Fruit fly (Drosophila melanogaster): ENCODE data around the gene Cp15.
A peak's percentile ranks its signal among the peaks of the same experiment; 100 is the strongest.

Cp15 gene

DNA sequence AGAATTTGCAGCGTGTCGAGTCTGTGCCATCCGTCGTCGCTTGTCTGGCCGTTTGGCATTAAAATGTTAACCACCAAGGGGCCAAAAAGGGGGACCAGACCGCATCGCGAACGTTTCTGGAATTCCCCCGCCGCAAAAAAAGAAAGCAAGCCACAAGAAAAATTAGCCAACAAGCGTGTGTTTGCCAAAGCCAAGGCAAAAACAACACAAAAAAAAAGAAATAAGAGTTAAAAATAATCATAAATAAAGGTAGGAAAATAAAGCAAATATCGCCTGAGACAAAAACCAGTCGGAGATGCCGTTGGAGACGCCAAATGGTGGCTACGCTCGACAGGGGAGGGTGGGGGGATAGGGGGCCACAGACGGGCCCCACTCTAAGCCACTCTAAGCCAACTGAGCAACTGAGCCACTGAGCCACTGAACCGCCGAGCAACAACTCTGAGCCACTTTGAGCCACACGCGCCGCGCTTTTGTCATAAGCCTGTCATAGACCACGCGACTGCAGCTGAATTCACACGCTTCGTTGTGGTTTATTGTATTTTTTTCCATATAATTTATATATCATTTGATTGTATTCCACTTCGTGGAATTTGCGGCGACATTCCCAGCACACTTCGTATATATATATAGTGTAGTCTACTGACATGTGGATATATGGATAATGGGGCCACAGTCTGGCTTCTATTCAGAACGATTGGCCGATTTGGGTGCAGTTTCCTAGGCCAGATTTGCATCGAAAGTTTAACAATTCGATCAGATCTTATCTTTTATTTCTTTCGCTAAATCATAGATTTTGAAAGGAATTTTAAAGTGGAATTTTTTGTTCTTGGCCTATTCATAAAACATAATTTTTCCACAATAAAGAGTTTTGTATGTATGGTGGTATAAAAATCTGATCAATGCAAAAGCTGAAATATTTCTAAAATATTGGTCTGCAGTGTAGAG, 34.5 kb upstream of the Cp15 start (continued):
- TF ChIP-seq da (GFP tag; optimal IDR thresholded peaks at IDR 0.05) (no peak), CG18599 (GFP tag; optimal IDR thresholded peaks at IDR 0.05) (peak; percentile 24), kni (GFP tag; optimal IDR thresholded peaks at IDR 0.05) (no peak), oc (tag; optimal IDR thresholded peaks at IDR 0.05) (peak; percentile 82), dmrt11E (tag; optimal IDR thresholded peaks at IDR 0.05) (no peak), zfh2 (GFP tag; optimal IDR thresholded peaks at IDR 0.05) (no peak), pros (GFP tag; optimal IDR thresholded peaks at IDR 0.05) (no peak), CG9932 (GFP tag; IDR thresholded peaks at IDR 0.05) (0 out of 2 replicates have a peak, but pooled peaks have one; percentile 9), Ets65A (GFP tag) (peak; percentile 35), sug (tag; optimal IDR thresholded peaks at IDR 0.05) (peak; percentile 38), Lhr (GFP tag; optimal IDR thresholded peaks at IDR 0.05) (no peak), Stat92E (GFP tag; optimal IDR thresholded peaks at IDR 0.05) (no peak), CG12942 (GFP tag; optimal IDR thresholded peaks at IDR 0.05) (no peak), HLH4C (GFP tag; IDR thresholded peaks at IDR 0.05; ENCODE audit: partially characterized antibody) (no peak), Ssrp (tag; optimal IDR thresholded peaks at IDR 0.05) (no peak), abd-A (tag; optimal IDR thresholded peaks at IDR 0.05) (peak; percentile 6), maf-S (GFP tag; optimal IDR thresholded peaks at IDR 0.05) (no peak), CG11085 (GFP tag; IDR thresholded peaks at IDR 0.05) (no peak), sr (GFP tag; IDR thresholded peaks at IDR 0.05) (no peak), CG10209 (GFP tag; optimal IDR thresholded peaks at IDR 0.05) (no peak), CG12104 (GFP tag; optimal IDR thresholded peaks at IDR 0.05) (no peak), sima (GFP tag; optimal IDR thresholded peaks at IDR 0.05) (no peak), Atf3 (GFP tag; optimal IDR thresholded peaks at IDR 0.05) (no peak), Ptx1 (GFP tag; IDR thresholded peaks at IDR 0.05) (no peak), HLH3B (GFP tag; IDR thresholded peaks at IDR 0.05) (no peak), Bteb2 (GFP tag; optimal IDR thresholded peaks at IDR 0.05) (no peak), Dbx (GFP tag; IDR thresholded peaks at IDR 0.05) (0 out of 3 replicates have a peak, but pooled peaks have one; percentile 33), CG18011 (GFP tag; optimal IDR thresholded peaks at IDR 0.05) (no peak), CG7372 (GFP tag; IDR thresholded peaks at IDR 0.05) (no peak), Adf1 (GFP tag; IDR thresholded peaks at IDR 0.05) (no peak), slbo (GFP tag; IDR thresholded peaks at IDR 0.05) (0 out of 2 replicates have a peak, but pooled peaks have one; percentile 3), trem (tag; optimal IDR thresholded peaks at IDR 0.05) (no peak), lab (GFP tag; optimal IDR thresholded peaks at IDR 0.05) (peak; percentile 0), CG9797 (GFP tag; optimal IDR thresholded peaks at IDR 0.05) (no peak), CG14710 (tag; optimal IDR thresholded peaks at IDR 0.05) (no peak), ATbp (GFP tag; optimal IDR thresholded peaks at IDR 0.05) (no peak), CG10543 (GFP tag; optimal IDR thresholded peaks at IDR 0.05) (peak; percentile 61), Fer3 (tag; optimal IDR thresholded peaks at IDR 0.05) (no peak), Taf1 (GFP tag; IDR thresholded peaks at IDR 0.05) (no peak), CG11560 (tag; IDR thresholded peaks at IDR 0.05) (no peak), CG32532 (GFP tag; IDR thresholded peaks at IDR 0.05) (peak; percentile 58), CG2678 (tag; optimal IDR thresholded peaks at IDR 0.05) (peak; percentile 21), tio (GFP tag; optimal IDR thresholded peaks at IDR 0.05) (no peak), CG9817 (tag; optimal IDR thresholded peaks at IDR 0.05) (peak; percentile 17), trh (GFP tag; optimal IDR thresholded peaks at IDR 0.05) (no peak), ssp (GFP tag; IDR thresholded peaks at IDR 0.05) (no peak), ttk (GFP tag; IDR thresholded peaks at IDR 0.05) (no peak), CG8359 (GFP tag; optimal IDR thresholded peaks at IDR 0.05; ENCODE audit: borderline replicate concordance) (no peak)

Measured in whole organism, embryonic.